Fruit fly (Drosophila melanogaster): Measurements from ENCODE around the gene CG33257.

The CG33257 gene

dm6 chr3L:16328207-16328891 lies 17.8 kb upstream of the CG33257 start, which contains the start of gene CG13058 (continued):
- TF ChIP-seq nom (GFP tag; optimal IDR thresholded peaks at IDR 0.05) (no peak), CG2889 (GFP tag; IDR thresholded peaks at IDR 0.05) (0 out of 3 replicates have a peak, but pooled peaks have one; percentile 34), CG8089 (GFP tag; optimal IDR thresholded peaks at IDR 0.05) (peak; percentile 41), chn (GFP tag; optimal IDR thresholded peaks at IDR 0.05) (peak; percentile 46), Jarid2 (GFP tag; optimal IDR thresholded peaks at IDR 0.05) (no peak), abd-A (tag; optimal IDR thresholded peaks at IDR 0.05) (no peak), Atf-2 (GFP tag; optimal IDR thresholded peaks at IDR 0.05) (peak; percentile 4), wek (GFP tag; optimal IDR thresholded peaks at IDR 0.05) (no peak), CG8359 (GFP tag; optimal IDR thresholded peaks at IDR 0.05; ENCODE audit: borderline replicate concordance) (no peak), Xrp1 (GFP tag; IDR thresholded peaks at IDR 0.05) (no peak; the same call in 1 of the 2 replicates), CG14667 (GFP tag; IDR thresholded peaks at IDR 0.05) (0 out of 2 replicates have a peak, but pooled peaks have one; percentile 22), so (GFP tag; IDR thresholded peaks at IDR 0.05) (peak; percentile 89), pfk (GFP tag; optimal IDR thresholded peaks at IDR 0.05) (no peak), cas (GFP tag; IDR thresholded peaks at IDR 0.05) (no peak), peb (GFP tag; IDR thresholded peaks at IDR 0.05) (no peak), p53 (GFP tag; optimal IDR thresholded peaks at IDR 0.05) (no peak), dysf (GFP tag; IDR thresholded peaks at IDR 0.05) (peak; percentile 66), dati (GFP tag; IDR thresholded peaks at IDR 0.05) (no peak), mld (GFP tag; IDR thresholded peaks at IDR 0.05; ENCODE audit: partially characterized antibody) (no peak), run (tag; optimal IDR thresholded peaks at IDR 0.05) (peak; percentile 32), CG3163 (GFP tag; optimal IDR thresholded peaks at IDR 0.05) (no peak), CG32767 (GFP tag; IDR thresholded peaks at IDR 0.05) (peak; percentile 71; the same call in 1 of the 2 replicates), CG9437 (GFP tag; optimal IDR thresholded peaks at IDR 0.05) (peak; percentile 50), Nf-YA (GFP tag; IDR thresholded peaks at IDR 0.05) (peak; percentile 54), Doc2 (GFP tag; IDR thresholded peaks at IDR 0.05) (peak; percentile 15; the same call in 1 of the 2 replicates), CG8478 (optimal IDR thresholded peaks at IDR 0.05) (no peak), CG8924 (tag; optimal IDR thresholded peaks at IDR 0.05) (peak; percentile 70), Mes4 (GFP tag; optimal IDR thresholded peaks at IDR 0.05) (peak; percentile 25), sima (GFP tag; optimal IDR thresholded peaks at IDR 0.05) (no peak), Pdp1 (GFP tag; optimal IDR thresholded peaks at IDR 0.05) (no peak), CG3407 (GFP tag; optimal IDR thresholded peaks at IDR 0.05) (no peak), Chrac-16 (GFP tag; optimal IDR thresholded peaks at IDR 0.05) (peak; percentile 40), CoRest (tag; optimal IDR thresholded peaks at IDR 0.05) (peak; percentile 80), CG14710 (tag; optimal IDR thresholded peaks at IDR 0.05) (no peak), CG32772 (GFP tag; IDR thresholded peaks at IDR 0.05) (no peak), D (optimal IDR thresholded peaks at IDR 0.05) (no peak), D (GFP tag; optimal IDR thresholded peaks at IDR 0.05) (no peak), Sox102F (GFP tag; optimal IDR thresholded peaks at IDR 0.05) (peak; percentile 75), CG33557 (GFP tag; optimal IDR thresholded peaks at IDR 0.05) (no peak), HLHmδ (GFP tag; optimal IDR thresholded peaks at IDR 0.05) (no peak), wor (GFP tag; IDR thresholded peaks at IDR 0.05) (peak; percentile 41; the same call in 1 of the 2 replicates), CG1647 (GFP tag; optimal IDR thresholded peaks at IDR 0.05) (peak; percentile 44), CG8765 (GFP tag; IDR thresholded peaks at IDR 0.05) (no peak), Fer1 (GFP tag; optimal IDR thresholded peaks at IDR 0.05) (peak; percentile 84), Spps (tag; optimal IDR thresholded peaks at IDR 0.05) (no peak), ewg (GFP tag; optimal IDR thresholded peaks at IDR 0.05) (peak; percentile 3), fru (optimal IDR thresholded peaks at IDR 0.05) (no peak), CG13624 (GFP tag; optimal IDR thresholded peaks at IDR 0.05) (no peak), ci (GFP tag; IDR thresholded peaks at IDR 0.05) (peak; percentile 75), CG34422 (GFP tag; IDR thresholded peaks at IDR 0.05) (0 out of 3 replicates have a peak, but pooled peaks have one; percentile 10), twi (tag; optimal IDR thresholded peaks at IDR 0.05) (no peak)
